Fruit fly (Drosophila melanogaster): ENCODE data around the gene okr.
A peak's percentile ranks its signal among the peaks of the same experiment; 100 is the strongest.

Gene okr

DNA sequence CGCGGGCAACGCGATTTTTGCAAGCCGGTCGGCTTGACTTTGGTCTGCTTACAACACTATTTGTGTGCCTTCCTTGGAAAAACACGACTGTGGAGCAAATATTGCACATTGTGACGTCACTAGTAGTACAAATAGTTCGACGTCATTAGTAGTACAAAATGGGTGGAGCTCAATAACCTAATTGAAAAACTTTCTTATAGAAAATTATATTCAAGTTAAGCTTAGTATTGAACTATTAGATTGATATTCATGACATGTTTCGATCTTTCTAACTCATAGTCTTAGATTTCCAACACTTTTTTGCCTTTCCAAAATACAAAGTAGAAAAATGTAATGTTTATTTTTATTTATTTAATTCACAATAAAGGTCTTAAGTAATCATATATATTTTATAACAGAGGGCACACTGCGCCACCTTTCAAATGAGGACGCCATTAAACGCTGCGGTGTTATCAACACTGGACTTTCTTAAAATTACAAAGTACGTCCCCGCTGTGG is 20.1 kb downstream of the okr start, which contains the start of the genes Rrp1 and gammaTub23C (continued):
- peak; percentile 59; the same call in 1 of the 3 replicates for TF ChIP-seq so (GFP tag; IDR thresholded peaks at IDR 0.05)
- 0 out of 3 replicates have a peak, but pooled peaks have one; percentile 36 for TF ChIP-seq gce (GFP tag; IDR thresholded peaks at IDR 0.05)
- TF ChIP-seq nerfin-2 (GFP tag; IDR thresholded peaks at IDR 0.05; ENCODE audit: partially characterized antibody) = no peak
- TF ChIP-seq CG1233 (GFP tag; optimal IDR thresholded peaks at IDR 0.05) = peak; percentile 92
- peak; percentile 61; the same call in 1 of the 2 replicates for TF ChIP-seq CG8765 (GFP tag; IDR thresholded peaks at IDR 0.05)
- peak; percentile 92 for TF ChIP-seq Ptx1 (GFP tag; IDR thresholded peaks at IDR 0.05)
- peak; percentile 58; the same call in 1 of the 2 replicates for TF ChIP-seq Ada2b (GFP tag; IDR thresholded peaks at IDR 0.05)
- no peak for TF ChIP-seq Nf-YA (GFP tag; IDR thresholded peaks at IDR 0.05)
- TF ChIP-seq Lhr (GFP tag; optimal IDR thresholded peaks at IDR 0.05) = peak; percentile 74
- peak; percentile 82 for TF ChIP-seq CG8290 (GFP tag; optimal IDR thresholded peaks at IDR 0.05)
- peak in 1 of 2 experiments; percentile 60 for TF ChIP-seq CG8290 (tag; optimal IDR thresholded peaks at IDR 0.05)
- TF ChIP-seq cad (GFP tag; optimal IDR thresholded peaks at IDR 0.05) = no peak
- peak; percentile 63 for TF ChIP-seq exex (tag; optimal IDR thresholded peaks at IDR 0.05)
- TF ChIP-seq C15 (GFP tag; IDR thresholded peaks at IDR 0.05) = no peak
- TF ChIP-seq CG31224 (GFP tag; IDR thresholded peaks at IDR 0.05) = peak; percentile 77
- TF ChIP-seq pnt (GFP tag; optimal IDR thresholded peaks at IDR 0.05) = peak; percentile 63
- TF ChIP-seq CG13287 (GFP tag; IDR thresholded peaks at IDR 0.05; ENCODE audit: partially characterized antibody) = 0 out of 2 replicates have a peak, but pooled peaks have one; percentile 6
- TF ChIP-seq nerfin-1 (tag; optimal IDR thresholded peaks at IDR 0.05) = peak; percentile 89
- TF ChIP-seq CG14860 (GFP tag; IDR thresholded peaks at IDR 0.05; ENCODE audit: partially characterized antibody) = no peak
- TF ChIP-seq Dip2 (GFP tag; IDR thresholded peaks at IDR 0.05) = 0 out of 2 replicates have a peak, but pooled peaks have one; percentile 25
- peak; percentile 80 for TF ChIP-seq CG6654 (GFP tag; optimal IDR thresholded peaks at IDR 0.05)
- peak; percentile 88 for TF ChIP-seq Med (GFP tag)
- TF ChIP-seq CG8089 (GFP tag; optimal IDR thresholded peaks at IDR 0.05) = peak; percentile 67
- TF ChIP-seq CG5245 (GFP tag; optimal IDR thresholded peaks at IDR 0.05) = peak; percentile 78
- TF ChIP-seq HLHmδ (GFP tag; optimal IDR thresholded peaks at IDR 0.05) = no peak
- TF ChIP-seq corto (GFP tag; optimal IDR thresholded peaks at IDR 0.05) = peak; percentile 47
- peak; percentile 83 for TF ChIP-seq CG32532 (GFP tag; IDR thresholded peaks at IDR 0.05)
- no peak for TF ChIP-seq fru (optimal IDR thresholded peaks at IDR 0.05)
- TF ChIP-seq D19A (tag; optimal IDR thresholded peaks at IDR 0.05) = peak; percentile 83
- peak; percentile 85 for TF ChIP-seq kni (GFP tag; optimal IDR thresholded peaks at IDR 0.05)
- peak; percentile 40 for TF ChIP-seq dm (GFP tag; optimal IDR thresholded peaks at IDR 0.05)
- TF ChIP-seq NC2α (GFP tag; optimal IDR thresholded peaks at IDR 0.05) = no peak
- peak; percentile 84 for TF ChIP-seq CG3407 (GFP tag; optimal IDR thresholded peaks at IDR 0.05)
- peak; percentile 94 for TF ChIP-seq CG31441 (GFP tag; IDR thresholded peaks at IDR 0.05)
- TF ChIP-seq BtbVII (GFP tag; optimal IDR thresholded peaks at IDR 0.05) = peak; percentile 88
- TF ChIP-seq dimm (GFP tag; IDR thresholded peaks at IDR 0.05) = 0 out of 2 replicates have a peak, but pooled peaks have one; percentile 24
- TF ChIP-seq CG12071 (GFP tag; optimal IDR thresholded peaks at IDR 0.05) = peak; percentile 69
- peak; percentile 78 for TF ChIP-seq tap (tag; optimal IDR thresholded peaks at IDR 0.05)
- peak; percentile 97 for TF ChIP-seq CG30403 (GFP tag; optimal IDR thresholded peaks at IDR 0.05)
- no peak for TF ChIP-seq mld (GFP tag; IDR thresholded peaks at IDR 0.05; ENCODE audit: partially characterized antibody)
- peak; percentile 90 for TF ChIP-seq dysf (GFP tag; IDR thresholded peaks at IDR 0.05)
- TF ChIP-seq pzg (GFP tag; optimal IDR thresholded peaks at IDR 0.05) = peak; percentile 35
- peak; percentile 35 for TF ChIP-seq CG7271 (tag; optimal IDR thresholded peaks at IDR 0.05)
- peak; percentile 92 for TF ChIP-seq CG17829 (tag; optimal IDR thresholded peaks at IDR 0.05)
- TF ChIP-seq CG5180 (GFP tag; optimal IDR thresholded peaks at IDR 0.05) = peak; percentile 76
- TF ChIP-seq Opbp (GFP tag; IDR thresholded peaks at IDR 0.05; ENCODE audit: partially characterized antibody) = 0 out of 3 replicates have a peak, but pooled peaks have one; percentile 16
- peak; percentile 74; the same call in 2 of the 3 replicates for TF ChIP-seq H15 (GFP tag; IDR thresholded peaks at IDR 0.05)
- TF ChIP-seq sna (GFP tag; IDR thresholded peaks at IDR 0.05; ENCODE audit: partially characterized antibody) = no peak
- peak; percentile 90 for TF ChIP-seq fd96Cb (tag; optimal IDR thresholded peaks at IDR 0.05)
- TF ChIP-seq pb (GFP tag; optimal IDR thresholded peaks at IDR 0.05) = peak; percentile 47
